Fruit fly (Drosophila melanogaster): ENCODE data around the gene nonA-l.

The nonA-l gene

DNA sequence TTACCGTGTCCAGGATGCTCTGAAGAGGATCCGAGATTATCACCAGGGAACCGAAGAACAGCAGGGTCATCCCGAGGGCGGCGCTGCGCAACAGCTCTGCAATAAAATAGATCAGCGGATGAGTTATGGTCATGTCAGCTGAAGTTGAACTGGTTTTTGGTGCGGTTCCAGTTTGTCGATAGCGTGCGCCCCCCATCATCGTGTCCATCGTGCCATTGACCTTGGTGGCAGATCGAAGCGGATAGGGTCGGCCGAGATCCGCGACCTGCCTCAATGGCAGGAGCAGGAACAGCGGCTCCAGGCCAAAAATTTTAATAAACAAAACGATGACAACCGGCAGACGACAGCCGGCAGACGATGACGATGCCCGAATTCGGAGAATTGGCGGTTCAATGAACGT lies 40.4 kb upstream of the nonA-l start:
- TF ChIP-seq grn (GFP tag; optimal IDR thresholded peaks at IDR 0.05) (no peak), slou (GFP tag; optimal IDR thresholded peaks at IDR 0.05) (no peak), HLH4C (GFP tag; IDR thresholded peaks at IDR 0.05; ENCODE audit: partially characterized antibody) (no peak), CG10959 (GFP tag; IDR thresholded peaks at IDR 0.05) (no peak), nau (GFP tag; optimal IDR thresholded peaks at IDR 0.05) (no peak), pho (GFP tag; optimal IDR thresholded peaks at IDR 0.05) (no peak), bowl (GFP tag; IDR thresholded peaks at IDR 0.05) (no peak), Poxn (GFP tag; IDR thresholded peaks at IDR 0.05) (no peak)

DNA sequence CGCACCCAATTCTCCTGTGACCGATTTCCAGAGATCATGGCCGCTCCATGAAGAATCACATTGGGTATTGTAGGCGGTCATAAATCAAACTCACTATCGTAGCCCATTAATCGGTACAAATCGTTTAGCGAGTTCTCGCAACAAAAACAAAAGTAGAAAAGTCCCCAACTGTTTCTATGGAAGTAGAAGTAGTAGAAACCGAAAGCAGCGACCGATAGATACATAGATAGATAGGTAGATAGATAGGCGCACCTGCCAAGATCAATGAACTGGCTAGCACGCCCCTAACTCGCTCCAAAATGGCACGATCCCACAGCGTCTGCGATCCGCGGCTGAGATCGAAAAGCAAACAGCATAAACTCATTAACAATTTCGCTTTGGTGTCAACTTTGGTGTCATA lies 39.3 kb upstream of the nonA-l start:
- TF ChIP-seq luna (GFP tag; optimal IDR thresholded peaks at IDR 0.05) (no peak), NFAT (GFP tag; IDR thresholded peaks at IDR 0.05) (no peak), bab2 (GFP tag; optimal IDR thresholded peaks at IDR 0.05) (no peak), CG15269 (tag; optimal IDR thresholded peaks at IDR 0.05) (peak; percentile 19), vvl (GFP tag; IDR thresholded peaks at IDR 0.05) (no peak), CG4360 (GFP tag; IDR thresholded peaks at IDR 0.05) (no peak), grn (GFP tag; optimal IDR thresholded peaks at IDR 0.05) (peak; percentile 64), sd (tag; optimal IDR thresholded peaks at IDR 0.05) (peak; percentile 16), Deaf1 (tag; optimal IDR thresholded peaks at IDR 0.05) (no peak), dmrt11E (tag; optimal IDR thresholded peaks at IDR 0.05) (no peak), Lhr (GFP tag; optimal IDR thresholded peaks at IDR 0.05) (no peak), Mes4 (GFP tag; optimal IDR thresholded peaks at IDR 0.05) (no peak), ap (GFP tag; IDR thresholded peaks at IDR 0.05) (no peak), CG6272 (GFP tag; IDR thresholded peaks at IDR 0.05) (no peak), ERR (GFP tag; optimal IDR thresholded peaks at IDR 0.05) (no peak), jigr1 (GFP tag; IDR thresholded peaks at IDR 0.05) (no peak), Blimp-1 (GFP tag; optimal IDR thresholded peaks at IDR 0.05) (peak; percentile 55), CG17568 (GFP tag; optimal IDR thresholded peaks at IDR 0.05) (no peak), Doc3 (GFP tag; IDR thresholded peaks at IDR 0.05; ENCODE audit: partially characterized antibody) (no peak), dpn (GFP tag; optimal IDR thresholded peaks at IDR 0.05) (no peak), ato (GFP tag; IDR thresholded peaks at IDR 0.05; ENCODE audit: partially characterized antibody) (no peak), CG7271 (tag; optimal IDR thresholded peaks at IDR 0.05) (no peak), bowl (GFP tag; IDR thresholded peaks at IDR 0.05) (no peak), CG34376 (GFP tag; optimal IDR thresholded peaks at IDR 0.05) (no peak), chinmo (GFP tag; IDR thresholded peaks at IDR 0.05; ENCODE audit: partially characterized antibody) (0 out of 4 replicates have a peak, but pooled peaks have one; percentile 10), exex (tag; optimal IDR thresholded peaks at IDR 0.05) (no peak), Abd-B (GFP tag; optimal IDR thresholded peaks at IDR 0.05) (no peak), nerfin-1 (tag; optimal IDR thresholded peaks at IDR 0.05) (no peak), nom (GFP tag; optimal IDR thresholded peaks at IDR 0.05) (no peak), ttk (GFP tag; IDR thresholded peaks at IDR 0.05) (no peak), MTF-1 (GFP tag; optimal IDR thresholded peaks at IDR 0.05; ENCODE audit: borderline replicate concordance) (no peak), Dref (GFP tag; IDR thresholded peaks at IDR 0.05) (no peak), ase (GFP tag; IDR thresholded peaks at IDR 0.05) (no peak), Ptx1 (GFP tag; IDR thresholded peaks at IDR 0.05) (no peak), Aef1 (GFP tag; IDR thresholded peaks at IDR 0.05) (no peak), slou (GFP tag; optimal IDR thresholded peaks at IDR 0.05) (no peak)

Measured in whole organism, embryonic.